Worm (Caenorhabditis elegans): Measurements from ENCODE around the gene srd-17.

DNA sequence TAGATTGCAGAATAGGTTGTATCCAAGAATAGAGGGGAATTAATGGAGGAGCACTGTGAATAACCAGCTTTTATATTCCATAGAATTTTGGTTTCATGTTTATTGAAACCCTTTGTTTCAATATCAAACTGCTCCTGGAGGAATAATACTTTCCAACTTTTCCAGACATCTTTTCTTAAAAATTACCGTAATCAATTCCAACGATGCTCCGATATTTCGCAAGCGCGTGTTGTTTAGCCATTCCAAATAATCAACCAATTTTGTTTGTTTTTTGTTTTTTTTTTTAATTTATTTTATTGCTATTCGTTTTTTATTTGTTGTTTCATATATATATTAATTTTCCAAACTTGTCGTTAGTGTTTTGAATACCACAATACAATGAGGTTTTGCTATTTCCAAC is 26.5 kb downstream of the srd-17 start, which contains the start of gene cutl-1:
- TF ChIP-seq ceh-36 (tag; optimal IDR thresholded peaks at IDR 0.05) = no peak
- TF ChIP-seq B0310.2 (tag; optimal IDR thresholded peaks at IDR 0.05) = no peak
- no peak for TF ChIP-seq ceh-13 (GFP tag; optimal IDR thresholded peaks at IDR 0.05)
- TF ChIP-seq ama-1 (optimal IDR thresholded peaks at IDR 0.05) = no peak
- no peak for TF ChIP-seq ets-7 (tag; optimal IDR thresholded peaks at IDR 0.05)
- TF ChIP-seq aly-1 (tag; optimal IDR thresholded peaks at IDR 0.05) = no peak

All from whole organism, early embryonic.